Worm (Caenorhabditis elegans) whole organism, L2 larva: ENCODE measurements around the gene dhrr-1.

Source experiments
- C34F6.9 ChIP-seq: fragments of 150-350 bp; optimal IDR thresholded peaks from 2 replicates; lab custom pipeline; 2014; ENCODE audit warnings: missing biosample characterization, missing genetic modification characterization
- F13H6.1 ChIP-seq: sonication (generic microtip); optimal IDR thresholded peaks from 2 replicates; lab custom pipeline; 2016; ENCODE audit warnings: missing genetic modification characterization, missing compliant biosample characterization
- R02D3.7 ChIP-seq: fragments of 150-350 bp; optimal IDR thresholded peaks from 2 replicates; lab custom pipeline; 2014; ENCODE audit warnings: missing biosample characterization, missing genetic modification characterization
- Y55F3AM.14 ChIP-seq: fragments of 200-800 bp; sonication (Bioruptor generic); optimal IDR thresholded peaks from 2 replicates; lab custom pipeline; 2018; ENCODE audit warnings: mild to moderate bottlenecking, missing genetic modification characterization, missing compliant biosample characterization
- ZK546.5 ChIP-seq: sonication (generic microtip); optimal IDR thresholded peaks from 2 replicates; lab custom pipeline; 2017; ENCODE audit warnings: missing biosample characterization, missing genetic modification characterization
- alr-1 ChIP-seq: fragments of 150-350 bp; optimal IDR thresholded peaks from 2 replicates; lab custom pipeline; 2014; ENCODE audit warnings: missing biosample characterization, missing genetic modification characterization
- aly-2 ChIP-seq: fragments of 150-350 bp; optimal IDR thresholded peaks from 2 replicates; lab custom pipeline; 2014; ENCODE audit warnings: missing biosample characterization, missing genetic modification characterization
- ama-1 ChIP-seq: fragments of 150-350 bp; optimal IDR thresholded peaks from 2 replicates; lab custom pipeline; 2018; ENCODE audit warnings: inconsistent platforms
- ceh-16 ChIP-seq: fragments of 150-350 bp; optimal IDR thresholded peaks from 2 replicates; lab custom pipeline; 2014; ENCODE audit warnings: missing biosample characterization, missing genetic modification characterization
- crh-2 ChIP-seq: sonication (generic microtip); optimal IDR thresholded peaks from 2 replicates; lab custom pipeline; 2017; ENCODE audit warnings: missing biosample characterization, missing genetic modification characterization
- dmd-4 ChIP-seq: sonication (generic microtip); optimal IDR thresholded peaks from 2 replicates; lab custom pipeline; 2017; ENCODE audit warnings: missing biosample characterization, missing genetic modification characterization
- egl-27 ChIP-seq: sonication (generic microtip); optimal IDR thresholded peaks from 3 replicates; lab custom pipeline; 2017; ENCODE audit warnings: missing biosample characterization, missing genetic modification reagents, missing genetic modification characterization
- elt-3 ChIP-seq: sonication (generic microtip); optimal IDR thresholded peaks from 2 replicates; lab custom pipeline; 2017; ENCODE audit warnings: missing biosample characterization, missing genetic modification characterization
- fos-1 ChIP-seq: fragments of 150-350 bp; optimal IDR thresholded peaks from 2 replicates; lab custom pipeline; 2014; ENCODE audit warnings: missing biosample characterization, missing genetic modification characterization
- gmeb-1 ChIP-seq: fragments of 150-350 bp; optimal IDR thresholded peaks from 2 replicates; lab custom pipeline; 2014; ENCODE audit warnings: missing biosample characterization, missing genetic modification characterization
- lin-11 ChIP-seq: fragments of 150-350 bp; sonication (generic microtip); optimal IDR thresholded peaks from 2 replicates; lab custom pipeline; 2014; ENCODE audit warnings: missing biosample characterization, missing genetic modification characterization, inconsistent platforms, mixed read lengths
- lin-13 ChIP-seq: fragments of 150-350 bp; optimal IDR thresholded peaks from 2 replicates; lab custom pipeline; 2014; ENCODE audit warnings: missing biosample characterization, missing genetic modification reagents, missing genetic modification characterization
- lsy-2 ChIP-seq, 2 experiments: fragments of 150-350 bp in 1 of 2; sonication (generic microtip) in 1 of 2; optimal IDR thresholded peaks; 2 replicates each; lab custom pipeline; 2014 to 2017; ENCODE audit warnings: missing biosample characterization in 2 of 2, missing genetic modification characterization in 2 of 2
- mab-5 ChIP-seq: fragments of 150-350 bp; optimal IDR thresholded peaks from 2 replicates; lab custom pipeline; 2014; ENCODE audit warnings: missing biosample characterization, missing genetic modification characterization
- mbf-1 ChIP-seq: sonication (generic microtip); optimal IDR thresholded peaks from 2 replicates; lab custom pipeline; 2017; ENCODE audit warnings: missing biosample characterization, missing genetic modification characterization
- mdl-1 ChIP-seq, 2 experiments: fragments of 150-350 bp in 1 of 2; sonication (generic microtip) in 1 of 2; optimal IDR thresholded peaks; 2 replicates each; lab custom pipeline; 2017; ENCODE audit warnings: missing biosample characterization in 2 of 2, missing genetic modification characterization in 2 of 2
- nhr-12 ChIP-seq: fragments of 150-350 bp; optimal IDR thresholded peaks from 2 replicates; lab custom pipeline; 2014; ENCODE audit warnings: missing biosample characterization, missing genetic modification characterization
- nhr-129 ChIP-seq: fragments of 150-350 bp; optimal IDR thresholded peaks from 2 replicates; lab custom pipeline; 2014; ENCODE audit warnings: missing biosample characterization, missing genetic modification characterization
- nhr-21 ChIP-seq: fragments of 150-350 bp; optimal IDR thresholded peaks from 2 replicates; lab custom pipeline; 2014; ENCODE audit warnings: missing biosample characterization, missing genetic modification characterization
- nhr-23 ChIP-seq: fragments of 150-350 bp; optimal IDR thresholded peaks from 2 replicates; lab custom pipeline; 2014; ENCODE audit warnings: missing biosample characterization, missing genetic modification reagents, missing genetic modification characterization
- nhr-237 ChIP-seq: fragments of 150-350 bp; optimal IDR thresholded peaks from 2 replicates; lab custom pipeline; 2014; ENCODE audit warnings: missing biosample characterization, missing genetic modification characterization
- nhr-6 ChIP-seq: fragments of 150-350 bp; optimal IDR thresholded peaks from 2 replicates; lab custom pipeline; 2014; ENCODE audit warnings: missing biosample characterization, missing genetic modification characterization
- peb-1 ChIP-seq: fragments of 150-350 bp; optimal IDR thresholded peaks from 2 replicates; lab custom pipeline; 2014; ENCODE audit warnings: missing biosample characterization, missing genetic modification characterization
- sem-4 ChIP-seq: fragments of 150-350 bp; optimal IDR thresholded peaks from 2 replicates; lab custom pipeline; 2014; ENCODE audit warnings: missing biosample characterization, missing genetic modification reagents, missing genetic modification characterization
- sma-3 ChIP-seq: sonication (generic microtip); optimal IDR thresholded peaks from 2 replicates; lab custom pipeline; 2016; ENCODE audit warnings: missing genetic modification reagents, missing genetic modification characterization, missing compliant biosample characterization
- sma-9 ChIP-seq, 2 experiments: fragments of 150-350 bp in 1 of 2; sonication (generic microtip) in 1 of 2; optimal IDR thresholded peaks; 2 replicates each; lab custom pipeline; 2014 to 2016; ENCODE audit warnings: missing genetic modification characterization in 2 of 2, mild to moderate bottlenecking in 1 of 2, missing biosample characterization in 1 of 2, missing compliant biosample characterization in 1 of 2, missing genetic modification reagents in 1 of 2, moderate library complexity in 1 of 2
- snpc-4 ChIP-seq: fragments of 150-350 bp; optimal IDR thresholded peaks from 2 replicates; lab custom pipeline; 2014; ENCODE audit warnings: missing biosample characterization, missing genetic modification characterization
- unc-55 ChIP-seq: fragments of 150-350 bp; sonication (generic microtip); optimal IDR thresholded peaks from 3 replicates; lab custom pipeline; 2014; ENCODE audit warnings: missing biosample characterization, missing genetic modification reagents, missing genetic modification characterization
- zag-1 ChIP-seq: fragments of 150-350 bp; optimal IDR thresholded peaks from 2 replicates; lab custom pipeline; 2014; ENCODE audit warnings: missing biosample characterization, missing genetic modification characterization
- ztf-11 ChIP-seq: sonication (generic microtip); optimal IDR thresholded peaks from 2 replicates; lab custom pipeline; 2017; ENCODE audit warnings: missing biosample characterization, missing genetic modification characterization
- ztf-4 ChIP-seq: fragments of 150-350 bp; optimal IDR thresholded peaks from 2 replicates; lab custom pipeline; 2014; ENCODE audit warnings: missing biosample characterization, missing genetic modification characterization

dhrr-1 gene

ce11 chrIII:8937571-8937970 lies 6.9 kb upstream of the dhrr-1 start (continued):
- TF ChIP-seq gmeb-1 (peak; percentile 80), nhr-129 (tag; lab: Kevin White, UChicago) (peak; percentile 85), ama-1 (lab: Kevin White, UChicago) (no peak), snpc-4 (tag; lab: Kevin White, UChicago) (no peak)

ce11 chrIII:8946285-8946684 lies 1.8 kb downstream of the dhrr-1 start:
- TF ChIP-seq ama-1 (lab: Kevin White, UChicago) (no peak), sma-9 (GFP tag; optimal IDR thresholded peaks at IDR 0.05; lab: Kevin White, UChicago) (no peak), sma-9 (tag; optimal IDR thresholded peaks at IDR 0.05; lab: Kevin White, UChicago) (no peak), peb-1 (tag; lab: Kevin White, UChicago) (no peak), aly-2 (tag; lab: Kevin White, UChicago) (no peak), lin-13 (GFP tag; lab: Kevin White, UChicago) (no peak)

- TF ChIP-seq nhr-12 (tag; lab: Kevin White, UChicago) (no peak), alr-1 (tag; lab: Kevin White, UChicago) (no peak), C34F6.9 (tag; lab: Kevin White, UChicago) (no peak)
Measured at ce11 chrIII:8949147-8949546, 4.7 kb downstream of the dhrr-1 start.

- TF ChIP-seq sma-9 (GFP tag; optimal IDR thresholded peaks at IDR 0.05; lab: Kevin White, UChicago) (no peak), sma-9 (tag; optimal IDR thresholded peaks at IDR 0.05; lab: Kevin White, UChicago) (no peak), nhr-237 (no peak), mdl-1 (tag; optimal IDR thresholded peaks at IDR 0.05; lab: Kevin White, UChicago) (no peak), nhr-6 (tag; lab: Kevin White, UChicago) (no peak), F13H6.1 (tag; lab: Kevin White, UChicago) (no peak), sma-3 (GFP tag; lab: Kevin White, UChicago) (no peak), fos-1 (tag; lab: Kevin White, UChicago) (no peak), ZK546.5 (no peak), gmeb-1 (no peak), nhr-21 (no peak), crh-2 (no peak), ceh-16 (tag; lab: Kevin White, UChicago) (no peak), ztf-4 (no peak)
Measured at ce11 chrIII:8955536-8955935, 11.1 kb downstream of the dhrr-1 start.

- peak; percentile 73 for TF ChIP-seq crh-2
- no peak for TF ChIP-seq egl-27
- no peak for TF ChIP-seq nhr-23 (tag; lab: Kevin White, UChicago)
- no peak for TF ChIP-seq nhr-237
- TF ChIP-seq lin-11 (tag; lab: Kevin White, UChicago) = peak; percentile 7
- TF ChIP-seq snpc-4 (tag; lab: Kevin White, UChicago) = peak; percentile 33
- TF ChIP-seq lin-13 (GFP tag; lab: Kevin White, UChicago) = peak; percentile 59
- TF ChIP-seq sma-3 (GFP tag; lab: Kevin White, UChicago) = peak; percentile 53
- peak; percentile 52 for TF ChIP-seq mab-5 (tag; lab: Kevin White, UChicago)
- TF ChIP-seq F13H6.1 (tag; lab: Kevin White, UChicago) = peak; percentile 65
- TF ChIP-seq unc-55 (GFP tag; lab: Kevin White, UChicago) = peak; percentile 89
- peak; percentile 79 for TF ChIP-seq C34F6.9 (tag; lab: Kevin White, UChicago)
- peak; percentile 75 for TF ChIP-seq sma-9 (GFP tag; optimal IDR thresholded peaks at IDR 0.05; lab: Kevin White, UChicago)
- TF ChIP-seq sma-9 (tag; optimal IDR thresholded peaks at IDR 0.05; lab: Kevin White, UChicago) = no peak
- TF ChIP-seq lsy-2 (tag; optimal IDR thresholded peaks at IDR 0.05; lab: Kevin White, UChicago) = peak; percentile 81 to 97
- TF ChIP-seq nhr-21 = peak; percentile 35
- peak; percentile 4 for TF ChIP-seq zag-1
- peak; percentile 50 for TF ChIP-seq sem-4
- peak; percentile 72 for TF ChIP-seq gmeb-1
- no peak for TF ChIP-seq Y55F3AM.14 (GFP tag; lab: Kevin White, UChicago)
- peak; percentile 30 for TF ChIP-seq nhr-6 (tag; lab: Kevin White, UChicago)
Measured at ce11 chrIII:8956146-8956646, 11.7 kb downstream of the dhrr-1 start, which contains the start of the genes ZK643.5 and ZK643.2. Gene ZK643.5 (minus strand): TSS chrIII:8956196. Gene ZK643.2 (plus strand): TSS chrIII:8956540.

- TF ChIP-seq nhr-6 (tag; lab: Kevin White, UChicago) (no peak), mab-5 (tag; lab: Kevin White, UChicago) (no peak), snpc-4 (tag; lab: Kevin White, UChicago) (no peak), ama-1 (lab: Kevin White, UChicago) (no peak), lin-11 (tag; lab: Kevin White, UChicago) (no peak), ztf-11 (tag; lab: Kevin White, UChicago) (no peak), dmd-4 (tag; lab: Kevin White, UChicago) (no peak), zag-1 (no peak), crh-2 (no peak), ztf-4 (no peak), R02D3.7 (tag; lab: Kevin White, UChicago) (no peak), mbf-1 (tag; lab: Kevin White, UChicago) (no peak), elt-3 (tag; lab: Kevin White, UChicago) (no peak), nhr-12 (tag; lab: Kevin White, UChicago) (no peak), egl-27 (no peak), sma-9 (GFP tag; optimal IDR thresholded peaks at IDR 0.05; lab: Kevin White, UChicago) (no peak), sma-9 (tag; optimal IDR thresholded peaks at IDR 0.05; lab: Kevin White, UChicago) (no peak)
Measured at ce11 chrIII:8960664-8961063, 16.2 kb downstream of the dhrr-1 start, which contains the start of gene ZK643.6. Gene ZK643.6 (minus strand): TSS chrIII:8960764.
